Worm (Caenorhabditis elegans) whole organism, L2 larva: Measurements from ENCODE around the gene F08F3.1.

Source experiments
- F13H6.1 ChIP-seq: sonication (generic microtip); optimal IDR thresholded peaks from 2 replicates; lab custom pipeline; 2016; ENCODE audit warnings: missing genetic modification characterization, missing compliant biosample characterization
- R02D3.7 ChIP-seq: fragments of 150-350 bp; optimal IDR thresholded peaks from 2 replicates; lab custom pipeline; 2014; ENCODE audit warnings: missing biosample characterization, missing genetic modification characterization
- Y55F3AM.14 ChIP-seq: fragments of 200-800 bp; sonication (Bioruptor generic); optimal IDR thresholded peaks from 2 replicates; lab custom pipeline; 2018; ENCODE audit warnings: mild to moderate bottlenecking, missing genetic modification characterization, missing compliant biosample characterization
- aly-2 ChIP-seq: fragments of 150-350 bp; optimal IDR thresholded peaks from 2 replicates; lab custom pipeline; 2014; ENCODE audit warnings: missing biosample characterization, missing genetic modification characterization
- ama-1 ChIP-seq: fragments of 150-350 bp; optimal IDR thresholded peaks from 2 replicates; lab custom pipeline; 2018; ENCODE audit warnings: inconsistent platforms
- blmp-1 ChIP-seq: sonication (generic microtip); optimal IDR thresholded peaks from 2 replicates; lab custom pipeline; 2017; ENCODE audit warnings: missing genetic modification characterization, mild to moderate bottlenecking, missing compliant biosample characterization, antibody characterized with exemption, moderate library complexity; ENCODE audit not compliant: insufficient read depth
- ceh-16 ChIP-seq: fragments of 150-350 bp; optimal IDR thresholded peaks from 2 replicates; lab custom pipeline; 2014; ENCODE audit warnings: missing biosample characterization, missing genetic modification characterization
- ceh-82 ChIP-seq: fragments of 150-350 bp; optimal IDR thresholded peaks from 2 replicates; lab custom pipeline; 2014; ENCODE audit warnings: missing biosample characterization, missing genetic modification characterization
- crh-2 ChIP-seq: sonication (generic microtip); optimal IDR thresholded peaks from 2 replicates; lab custom pipeline; 2017; ENCODE audit warnings: missing biosample characterization, missing genetic modification characterization
- dmd-4 ChIP-seq: sonication (generic microtip); optimal IDR thresholded peaks from 2 replicates; lab custom pipeline; 2017; ENCODE audit warnings: missing biosample characterization, missing genetic modification characterization
- egl-27 ChIP-seq: sonication (generic microtip); optimal IDR thresholded peaks from 3 replicates; lab custom pipeline; 2017; ENCODE audit warnings: missing biosample characterization, missing genetic modification reagents, missing genetic modification characterization
- elt-1 ChIP-seq: fragments of 150-350 bp; optimal IDR thresholded peaks from 2 replicates; lab custom pipeline; 2014; ENCODE audit warnings: missing biosample characterization, missing genetic modification characterization
- elt-3 ChIP-seq: sonication (generic microtip); optimal IDR thresholded peaks from 2 replicates; lab custom pipeline; 2017; ENCODE audit warnings: missing biosample characterization, missing genetic modification characterization
- gmeb-1 ChIP-seq: fragments of 150-350 bp; optimal IDR thresholded peaks from 2 replicates; lab custom pipeline; 2014; ENCODE audit warnings: missing biosample characterization, missing genetic modification characterization
- lin-13 ChIP-seq: fragments of 150-350 bp; optimal IDR thresholded peaks from 2 replicates; lab custom pipeline; 2014; ENCODE audit warnings: missing biosample characterization, missing genetic modification reagents, missing genetic modification characterization
- lsy-2 ChIP-seq, 2 experiments: fragments of 150-350 bp in 1 of 2; sonication (generic microtip) in 1 of 2; optimal IDR thresholded peaks; 2 replicates each; lab custom pipeline; 2014 to 2017; ENCODE audit warnings: missing biosample characterization in 2 of 2, missing genetic modification characterization in 2 of 2
- mab-5 ChIP-seq: fragments of 150-350 bp; optimal IDR thresholded peaks from 2 replicates; lab custom pipeline; 2014; ENCODE audit warnings: missing biosample characterization, missing genetic modification characterization
- mbf-1 ChIP-seq: sonication (generic microtip); optimal IDR thresholded peaks from 2 replicates; lab custom pipeline; 2017; ENCODE audit warnings: missing biosample characterization, missing genetic modification characterization
- mdl-1 ChIP-seq, 2 experiments: fragments of 150-350 bp in 1 of 2; sonication (generic microtip) in 1 of 2; optimal IDR thresholded peaks; 2 replicates each; lab custom pipeline; 2017; ENCODE audit warnings: missing biosample characterization in 2 of 2, missing genetic modification characterization in 2 of 2
- nhr-10 ChIP-seq: sonication (generic microtip); optimal IDR thresholded peaks from 2 replicates; lab custom pipeline; 2017; ENCODE audit warnings: missing biosample characterization, missing genetic modification characterization
- nhr-129 ChIP-seq: fragments of 150-350 bp; optimal IDR thresholded peaks from 2 replicates; lab custom pipeline; 2014; ENCODE audit warnings: missing biosample characterization, missing genetic modification characterization
- nhr-21 ChIP-seq: fragments of 150-350 bp; optimal IDR thresholded peaks from 2 replicates; lab custom pipeline; 2014; ENCODE audit warnings: missing biosample characterization, missing genetic modification characterization
- nhr-23 ChIP-seq: fragments of 150-350 bp; optimal IDR thresholded peaks from 2 replicates; lab custom pipeline; 2014; ENCODE audit warnings: missing biosample characterization, missing genetic modification reagents, missing genetic modification characterization
- nhr-237 ChIP-seq: fragments of 150-350 bp; optimal IDR thresholded peaks from 2 replicates; lab custom pipeline; 2014; ENCODE audit warnings: missing biosample characterization, missing genetic modification characterization
- nhr-25 ChIP-seq: fragments of 150-350 bp; sonication (generic microtip); optimal IDR thresholded peaks from 3 replicates; lab custom pipeline; 2014; ENCODE audit warnings: missing biosample characterization, missing genetic modification characterization
- nhr-6 ChIP-seq: fragments of 150-350 bp; optimal IDR thresholded peaks from 2 replicates; lab custom pipeline; 2014; ENCODE audit warnings: missing biosample characterization, missing genetic modification characterization
- sem-4 ChIP-seq: fragments of 150-350 bp; optimal IDR thresholded peaks from 2 replicates; lab custom pipeline; 2014; ENCODE audit warnings: missing biosample characterization, missing genetic modification reagents, missing genetic modification characterization
- skn-1 ChIP-seq: sonication (generic microtip); optimal IDR thresholded peaks from 2 replicates; lab custom pipeline; 2017; ENCODE audit warnings: missing biosample characterization, missing genetic modification characterization
- sma-3 ChIP-seq: sonication (generic microtip); optimal IDR thresholded peaks from 2 replicates; lab custom pipeline; 2016; ENCODE audit warnings: missing genetic modification reagents, missing genetic modification characterization, missing compliant biosample characterization
- sma-9 ChIP-seq, 2 experiments: fragments of 150-350 bp in 1 of 2; sonication (generic microtip) in 1 of 2; optimal IDR thresholded peaks; 2 replicates each; lab custom pipeline; 2014 to 2016; ENCODE audit warnings: missing genetic modification characterization in 2 of 2, mild to moderate bottlenecking in 1 of 2, missing biosample characterization in 1 of 2, missing compliant biosample characterization in 1 of 2, missing genetic modification reagents in 1 of 2, moderate library complexity in 1 of 2
- snpc-4 ChIP-seq: fragments of 150-350 bp; optimal IDR thresholded peaks from 2 replicates; lab custom pipeline; 2014; ENCODE audit warnings: missing biosample characterization, missing genetic modification characterization
- unc-62 ChIP-seq: fragments of 150-350 bp; optimal IDR thresholded peaks from 2 replicates; lab custom pipeline; 2014; ENCODE audit warnings: missing biosample characterization, missing genetic modification reagents, missing genetic modification characterization
- ztf-1 ChIP-seq: fragments of 200-800 bp; sonication (Bioruptor generic); conservative IDR thresholded peaks from 2 replicates; pipeline ENCODE4 v1.3.6; 2022; ENCODE audit warnings: missing genetic modification characterization, missing compliant biosample characterization
- ztf-11 ChIP-seq: sonication (generic microtip); optimal IDR thresholded peaks from 2 replicates; lab custom pipeline; 2017; ENCODE audit warnings: missing biosample characterization, missing genetic modification characterization
- ztf-4 ChIP-seq: fragments of 150-350 bp; optimal IDR thresholded peaks from 2 replicates; lab custom pipeline; 2014; ENCODE audit warnings: missing biosample characterization, missing genetic modification characterization

Gene F08F3.1

DNA sequence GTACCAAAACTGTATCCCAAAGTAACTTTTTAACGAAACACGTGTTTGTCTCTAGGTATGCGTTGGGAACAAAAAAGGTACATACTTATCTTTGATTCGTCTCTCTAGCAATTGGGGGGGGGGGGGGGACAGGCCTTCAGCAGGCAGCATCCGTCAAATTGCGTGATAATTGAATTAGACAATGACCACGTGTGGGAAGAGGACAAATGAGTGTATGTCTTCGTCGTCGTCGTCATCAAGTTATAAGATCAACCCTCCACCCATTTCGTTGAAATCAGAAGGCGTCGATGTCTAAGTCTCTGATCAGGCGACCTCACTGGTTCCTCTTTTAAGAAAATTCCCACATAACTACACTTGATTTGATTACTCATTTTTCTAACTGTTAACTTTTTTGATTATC is 35.3 kb upstream of the F08F3.1 start, which contains the start of gene F08F3.4:
F08F3.4 (plus strand) TSS at position 277 of the 400 bp plus-strand sequence.
- no peak for TF ChIP-seq unc-62 (GFP tag; lab: Kevin White, UChicago)
- no peak for TF ChIP-seq ztf-4
- TF ChIP-seq elt-1 (tag; lab: Kevin White, UChicago): no peak
- TF ChIP-seq elt-3: no peak
- no peak for TF ChIP-seq mbf-1
- no peak for TF ChIP-seq snpc-4 (tag; lab: Kevin White, UChicago)
- no peak for TF ChIP-seq egl-27 (tag; lab: Kevin White, UChicago)
- no peak for TF ChIP-seq mdl-1 (tag; optimal IDR thresholded peaks at IDR 0.05; lab: Kevin White, UChicago)
- no peak for TF ChIP-seq ceh-82 (tag; lab: Kevin White, UChicago)
- no peak for TF ChIP-seq ceh-16 (tag; lab: Kevin White, UChicago)
- TF ChIP-seq nhr-21: peak; percentile 27
- peak; percentile 58 for TF ChIP-seq nhr-25 (tag; lab: Kevin White, UChicago)
- TF ChIP-seq sma-9 (GFP tag; optimal IDR thresholded peaks at IDR 0.05; lab: Kevin White, UChicago): peak; percentile 82
- no peak for TF ChIP-seq sma-9 (tag; optimal IDR thresholded peaks at IDR 0.05; lab: Kevin White, UChicago)
- TF ChIP-seq nhr-6 (tag; lab: Kevin White, UChicago): no peak
- TF ChIP-seq skn-1: no peak
- no peak for TF ChIP-seq gmeb-1
- TF ChIP-seq crh-2 (tag; lab: Kevin White, UChicago): no peak
- TF ChIP-seq lin-13: no peak
- TF ChIP-seq nhr-23 (tag; lab: Kevin White, UChicago): no peak
- TF ChIP-seq sem-4 (tag; lab: Kevin White, UChicago): no peak
- no peak for TF ChIP-seq lsy-2 (tag; optimal IDR thresholded peaks at IDR 0.05; lab: Kevin White, UChicago)
- TF ChIP-seq aly-2 (tag; lab: Kevin White, UChicago): no peak
- TF ChIP-seq Y55F3AM.14: peak; percentile 99
- TF ChIP-seq sma-3 (GFP tag; lab: Kevin White, UChicago): peak; percentile 59
- TF ChIP-seq ama-1 (lab: Kevin White, UChicago): no peak
- TF ChIP-seq blmp-1 (tag; lab: Kevin White, UChicago): peak; percentile 11
- no peak for TF ChIP-seq mab-5 (tag; lab: Kevin White, UChicago)
- no peak for TF ChIP-seq ztf-11 (tag; lab: Kevin White, UChicago)

ce11 chrV:5412808-5413405 is 33.0 kb upstream of the F08F3.1 start, which contains the start of gene F08F3.10:
Gene F08F3.10, plus strand, starts transcription at chrV:5413355.
- TF ChIP-seq ceh-16 (tag; lab: Kevin White, UChicago): no peak
- no peak for TF ChIP-seq crh-2 (tag; lab: Kevin White, UChicago)
- TF ChIP-seq R02D3.7 (tag; lab: Kevin White, UChicago): no peak
- peak; percentile 44 for TF ChIP-seq blmp-1 (tag; lab: Kevin White, UChicago)
- no peak for TF ChIP-seq nhr-237
- TF ChIP-seq dmd-4 (tag; lab: Kevin White, UChicago): no peak
- TF ChIP-seq ztf-1 (GFP tag; lab: Robert Waterston, UW): no peak
- no peak for TF ChIP-seq egl-27 (tag; lab: Kevin White, UChicago)
- TF ChIP-seq lsy-2 (tag; optimal IDR thresholded peaks at IDR 0.05; lab: Kevin White, UChicago): no peak
- no peak for TF ChIP-seq snpc-4 (tag; lab: Kevin White, UChicago)
- peak; percentile 34 for TF ChIP-seq nhr-25 (tag; lab: Kevin White, UChicago)
- TF ChIP-seq sma-9 (GFP tag; optimal IDR thresholded peaks at IDR 0.05; lab: Kevin White, UChicago): peak; percentile 69
- TF ChIP-seq sma-9 (tag; optimal IDR thresholded peaks at IDR 0.05; lab: Kevin White, UChicago): no peak
- TF ChIP-seq mbf-1: no peak
- no peak for TF ChIP-seq nhr-10 (tag; lab: Kevin White, UChicago)
- TF ChIP-seq Y55F3AM.14: no peak
- no peak for TF ChIP-seq F13H6.1 (tag; lab: Kevin White, UChicago)
- TF ChIP-seq nhr-129 (tag; lab: Kevin White, UChicago): no peak
- no peak for TF ChIP-seq ztf-11 (tag; lab: Kevin White, UChicago)

ce11 chrV:5419915-5420314 is 26.0 kb upstream of the F08F3.1 start, which contains the start of gene F08F3.6:
Gene F08F3.6, minus strand, starts transcription at chrV:5420067.
- TF ChIP-seq dmd-4 (tag; lab: Kevin White, UChicago): no peak
- no peak for TF ChIP-seq sem-4 (tag; lab: Kevin White, UChicago)
- TF ChIP-seq R02D3.7 (tag; lab: Kevin White, UChicago): no peak
- TF ChIP-seq nhr-129 (tag; lab: Kevin White, UChicago): no peak
- TF ChIP-seq ama-1 (lab: Kevin White, UChicago): no peak
- no peak for TF ChIP-seq F13H6.1 (tag; lab: Kevin White, UChicago)
